Worm (Caenorhabditis elegans): ENCODE results near the gene C07H6.2.

The C07H6.2 gene

ce11 chrIII:7498346-7498745 lies 22.5 kb upstream of the C07H6.2 start (continued):
- TF ChIP-seq snpc-1.3 (tag; optimal IDR thresholded peaks at IDR 0.05; ENCODE audit: insufficient read depth) (peak; percentile 39), hrde-1 (tag; optimal IDR thresholded peaks at IDR 0.05; ENCODE audit: borderline replicate concordance) (no peak), attf-3 (GFP tag; conservative IDR thresholded peaks at IDR 0.05) (no peak), ztf-18 (tag; optimal IDR thresholded peaks at IDR 0.05) (peak; percentile 91), madf-6 (GFP tag; IDR thresholded peaks at IDR 0.05) (no peak), ccch-3 (GFP tag; optimal IDR thresholded peaks at IDR 0.05) (no peak), dpff-1 (tag; optimal IDR thresholded peaks at IDR 0.05) (no peak), mel-28 (tag; optimal IDR thresholded peaks at IDR 0.05; ENCODE audit: borderline replicate concordance) (no peak), K11D2.4 (GFP tag; IDR thresholded peaks at IDR 0.05) (peak; percentile 77), snpc-1.1 (tag; optimal IDR thresholded peaks at IDR 0.05; ENCODE audit: insufficient read depth) (no peak), sea-2 (GFP tag; IDR thresholded peaks at IDR 0.05) (no peak), lsy-27 (tag; optimal IDR thresholded peaks at IDR 0.05; ENCODE audit: borderline replicate concordance, insufficient read depth) (no peak), F55B11.4 (tag; optimal IDR thresholded peaks at IDR 0.05; ENCODE audit: borderline replicate concordance, insufficient read depth) (no peak), ama-1 (optimal IDR thresholded peaks at IDR 0.05) (no peak), ama-1 (GFP tag; optimal IDR thresholded peaks at IDR 0.05) (no peak), sdz-38 (tag; optimal IDR thresholded peaks at IDR 0.05) (no peak), ceh-58 (GFP tag; IDR thresholded peaks at IDR 0.05) (no peak), lir-1 (GFP tag; conservative IDR thresholded peaks at IDR 0.05) (peak; percentile 62; the same call in 1 of the 2 replicates), hsf-1 (GFP tag; IDR thresholded peaks at IDR 0.05) (no peak), F57C9.4 (tag; optimal IDR thresholded peaks at IDR 0.05) (no peak), D2030.7 (GFP tag; IDR thresholded peaks at IDR 0.05) (peak; percentile 57; the same call in 1 of the 2 replicates), rcor-1 (GFP tag; IDR thresholded peaks at IDR 0.05) (peak; percentile 75), aptf-3 (GFP tag; IDR thresholded peaks at IDR 0.05) (no peak), tlf-1 (GFP tag; optimal IDR thresholded peaks at IDR 0.05) (peak; percentile 41), egl-44 (GFP tag; IDR thresholded peaks at IDR 0.05) (no peak; the same call in 1 of the 2 replicates), C17E4.6 (GFP tag; IDR thresholded peaks at IDR 0.05) (no peak), aptf-2 (GFP tag; conservative IDR thresholded peaks at IDR 0.05) (no peak), Y79H2A.3 (GFP tag; conservative IDR thresholded peaks at IDR 0.05) (no peak), zfh-2 (GFP tag; conservative IDR thresholded peaks at IDR 0.05) (peak; percentile 87), madf-8 (GFP tag; conservative IDR thresholded peaks at IDR 0.05) (no peak), dox-1 (GFP tag; IDR thresholded peaks at IDR 0.05) (peak; percentile 84), nfya-2 (GFP tag; IDR thresholded peaks at IDR 0.05) (no peak), unc-62 (GFP tag; optimal IDR thresholded peaks at IDR 0.05) (peak; percentile 8), egrh-3 (GFP tag; IDR thresholded peaks at IDR 0.05) (no peak), nfya-1 (tag; optimal IDR thresholded peaks at IDR 0.05; ENCODE audit: borderline replicate concordance, insufficient read depth) (no peak), ceh-91 (GFP tag; IDR thresholded peaks at IDR 0.05) (no peak)

- TF ChIP-seq F52B5.7 (tag; optimal IDR thresholded peaks at IDR 0.05) (no peak), efl-1 (GFP tag; optimal IDR thresholded peaks at IDR 0.05) (peak; percentile 84), mcd-1 (GFP tag; IDR thresholded peaks at IDR 0.05) (peak; percentile 79), hmg-1.2 (GFP tag; IDR thresholded peaks at IDR 0.05) (peak; percentile 48), madf-3 (GFP tag; IDR thresholded peaks at IDR 0.05) (peak; percentile 72; the same call in 1 of the 2 replicates), F33H1.4 (GFP tag; IDR thresholded peaks at IDR 0.05) (peak; percentile 66), ekl-4 (GFP tag; IDR thresholded peaks at IDR 0.05) (peak; percentile 62; the same call in 1 of the 2 replicates), pbrm-1 (GFP tag; IDR thresholded peaks at IDR 0.05) (peak; percentile 64; the same call in 1 of the 2 replicates), Y53G8AR.9 (GFP tag; conservative IDR thresholded peaks at IDR 0.05) (peak; percentile 83; the same call in 1 of the 2 replicates), lin-35 (GFP tag; optimal IDR thresholded peaks at IDR 0.05) (peak in 2 of 3 experiments; percentile 84 to 92), ceh-91 (GFP tag; IDR thresholded peaks at IDR 0.05) (peak; percentile 53), lin-54 (GFP tag; optimal IDR thresholded peaks at IDR 0.05) (peak; percentile 90), D2030.7 (GFP tag; IDR thresholded peaks at IDR 0.05) (peak; percentile 67), let-607 (tag; optimal IDR thresholded peaks at IDR 0.05) (peak in 1 of 2 experiments; percentile 14), atf-7 (tag; optimal IDR thresholded peaks at IDR 0.05) (peak; percentile 1)
Observed at ce11 chrIII:7499421-7499902, 21.3 kb upstream of the C07H6.2 start, which contains the start of the genes C07H6.9 and sap-140. C07H6.9 (minus strand) TSS chrIII:7499471. sap-140 (plus strand) TSS chrIII:7499738.
